Worm (Caenorhabditis elegans): ENCODE results near the gene F35E8.13.

The F35E8.13 gene

ce11 chrV:15873762-15874161 is 49.3 kb upstream of the F35E8.13 start (continued):
- TF ChIP-seq lin-29 (GFP tag; IDR thresholded peaks at IDR 0.05) (peak; percentile 84), unc-130 (GFP tag; optimal IDR thresholded peaks at IDR 0.05) (peak; percentile 84), zfp-2 (tag; optimal IDR thresholded peaks at IDR 0.05) (peak; percentile 71), snpc-1.2 (GFP tag; IDR thresholded peaks at IDR 0.05) (peak; percentile 92), dpl-1 (GFP tag; optimal IDR thresholded peaks at IDR 0.05) (peak; percentile 55), lsy-2 (tag; optimal IDR thresholded peaks at IDR 0.05) (peak in 1 of 2 experiments; percentile 42), spr-1 (tag; optimal IDR thresholded peaks at IDR 0.05) (peak; percentile 93), ama-1 (optimal IDR thresholded peaks at IDR 0.05) (no peak), lin-15B (tag; optimal IDR thresholded peaks at IDR 0.05) (no peak), F44E2.7 (GFP tag; IDR thresholded peaks at IDR 0.05) (peak; percentile 99), Y5F2A.4 (GFP tag; optimal IDR thresholded peaks at IDR 0.05) (peak; percentile 93), unc-39 (tag; optimal IDR thresholded peaks at IDR 0.05) (no peak), mxl-3 (GFP tag; optimal IDR thresholded peaks at IDR 0.05) (peak; percentile 89), gei-8 (GFP tag; optimal IDR thresholded peaks at IDR 0.05) (peak; percentile 97), nhr-237 (tag; optimal IDR thresholded peaks at IDR 0.05) (no peak), T26A8.4 (GFP tag; IDR thresholded peaks at IDR 0.05) (peak; percentile 94), arid-1 (GFP tag; conservative IDR thresholded peaks at IDR 0.05) (peak; percentile 97), lin-1 (GFP tag; IDR thresholded peaks at IDR 0.05) (peak; percentile 90), mdt-29 (GFP tag; IDR thresholded peaks at IDR 0.05) (peak; percentile 88), ceh-82 (tag; optimal IDR thresholded peaks at IDR 0.05) (no peak), spr-3 (GFP tag; optimal IDR thresholded peaks at IDR 0.05) (peak; percentile 91), snpc-4 (tag; optimal IDR thresholded peaks at IDR 0.05) (peak; percentile 10), ceh-20 (GFP tag; IDR thresholded peaks at IDR 0.05) (peak; percentile 69), nhr-25 (tag; optimal IDR thresholded peaks at IDR 0.05; ENCODE audit: borderline replicate concordance, insufficient read depth) (no peak), madf-5 (GFP tag; IDR thresholded peaks at IDR 0.05) (peak; percentile 97 to 99), ceh-32 (tag; optimal IDR thresholded peaks at IDR 0.05; ENCODE audit: poor library complexity) (peak; percentile 72), hmg-1.1 (GFP tag; IDR thresholded peaks at IDR 0.05) (peak; percentile 98), ztf-7 (tag; optimal IDR thresholded peaks at IDR 0.05) (peak; percentile 80), cey-2 (tag; optimal IDR thresholded peaks at IDR 0.05; ENCODE audit: borderline replicate concordance, insufficient read depth) (no peak), dmd-9 (GFP tag; IDR thresholded peaks at IDR 0.05) (peak; percentile 85), ceh-62 (tag; optimal IDR thresholded peaks at IDR 0.05) (no peak), tra-1 (GFP tag; IDR thresholded peaks at IDR 0.05) (peak; percentile 96), lir-3 (tag; optimal IDR thresholded peaks at IDR 0.05) (peak; percentile 89), nhr-102 (tag; optimal IDR thresholded peaks at IDR 0.05) (no peak), aha-1 (tag) (peak; percentile 64), jun-1 (tag; optimal IDR thresholded peaks at IDR 0.05) (peak; percentile 78), egl-43 (GFP tag; IDR thresholded peaks at IDR 0.05) (peak; percentile 99), lin-13 (GFP tag; optimal IDR thresholded peaks at IDR 0.05) (peak; percentile 47), Y75B8A.6 (GFP tag; IDR thresholded peaks at IDR 0.05) (peak; percentile 97), php-3 (GFP tag; IDR thresholded peaks at IDR 0.05) (peak; percentile 91), ces-1 (GFP tag; optimal IDR thresholded peaks at IDR 0.05) (peak; percentile 26), nhr-111 (GFP tag; optimal IDR thresholded peaks at IDR 0.05) (peak; percentile 97), pha-4 (GFP tag; IDR thresholded peaks at IDR 0.05) (peak; percentile 97), pha-4 (tag; optimal IDR thresholded peaks at IDR 0.05) (no peak), sdz-12 (GFP tag; optimal IDR thresholded peaks at IDR 0.05) (peak; percentile 97), D1046.2 (GFP tag; IDR thresholded peaks at IDR 0.05) (peak; percentile 96), ceh-44 (GFP tag; IDR thresholded peaks at IDR 0.05) (peak; percentile 97), lin-39 (tag; optimal IDR thresholded peaks at IDR 0.05) (no peak), F37D6.2 (tag; optimal IDR thresholded peaks at IDR 0.05) (peak; percentile 59), daf-19 (GFP tag; conservative IDR thresholded peaks at IDR 0.05) (peak; percentile 96), duxl-1 (tag; optimal IDR thresholded peaks at IDR 0.05; ENCODE audit: poor library complexity) (peak; percentile 90)

Measured in whole organism, L4 larva.